Fruit fly (Drosophila melanogaster): ENCODE measurements around the gene trol.

trol gene

DNA sequence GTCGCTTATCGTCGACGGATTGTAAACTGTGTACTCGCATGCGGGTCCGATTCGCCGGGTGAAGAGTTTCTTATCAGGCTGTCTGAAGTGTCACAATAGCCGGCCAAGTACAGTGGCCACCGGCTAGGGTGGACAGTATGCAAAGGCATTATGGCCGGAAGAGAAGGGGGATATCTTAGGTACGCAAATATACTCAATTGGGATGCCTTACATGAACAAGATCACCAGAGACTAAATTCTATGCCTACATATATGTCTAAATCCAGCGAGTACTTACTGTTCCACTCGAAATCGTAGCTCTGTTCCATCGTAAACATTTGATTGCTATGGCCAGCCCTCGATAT, 48.5 kb upstream of the trol start (continued):
- TF ChIP-seq CG8924 (tag; optimal IDR thresholded peaks at IDR 0.05) (peak; percentile 85), Optix (GFP tag; IDR thresholded peaks at IDR 0.05) (peak; percentile 93), NK7.1 (GFP tag; optimal IDR thresholded peaks at IDR 0.05) (peak; percentile 86), Opbp (GFP tag; IDR thresholded peaks at IDR 0.05; ENCODE audit: partially characterized antibody) (no peak), CG13424 (tag; optimal IDR thresholded peaks at IDR 0.05) (peak; percentile 86), D19B (GFP tag; optimal IDR thresholded peaks at IDR 0.05) (peak; percentile 85), mld (GFP tag; IDR thresholded peaks at IDR 0.05; ENCODE audit: partially characterized antibody) (no peak), Sox102F (GFP tag; optimal IDR thresholded peaks at IDR 0.05) (peak; percentile 87), tup (GFP tag; optimal IDR thresholded peaks at IDR 0.05) (peak; percentile 74), B-H2 (GFP tag; optimal IDR thresholded peaks at IDR 0.05) (peak; percentile 35), CG1603 (tag; optimal IDR thresholded peaks at IDR 0.05) (peak; percentile 94), CG33557 (GFP tag; optimal IDR thresholded peaks at IDR 0.05) (no peak), CG4282 (GFP tag; optimal IDR thresholded peaks at IDR 0.05) (peak; percentile 55), dmrt99B (tag; optimal IDR thresholded peaks at IDR 0.05) (peak; percentile 92), Ravus (GFP tag; IDR thresholded peaks at IDR 0.05) (peak; percentile 82), Sry-β (GFP tag; optimal IDR thresholded peaks at IDR 0.05) (no peak), D19A (tag; optimal IDR thresholded peaks at IDR 0.05) (peak; percentile 78), Nf-YA (GFP tag; IDR thresholded peaks at IDR 0.05) (peak; percentile 87), insv (GFP tag; optimal IDR thresholded peaks at IDR 0.05) (no peak), Fer1 (GFP tag; optimal IDR thresholded peaks at IDR 0.05) (peak; percentile 95), ac (GFP tag; optimal IDR thresholded peaks at IDR 0.05) (peak; percentile 36), zfh1 (GFP tag; IDR thresholded peaks at IDR 0.05) (peak; percentile 95), seq (GFP tag; IDR thresholded peaks at IDR 0.05) (peak; percentile 91), phol (tag; optimal IDR thresholded peaks at IDR 0.05) (peak; percentile 80), Lhr (GFP tag; optimal IDR thresholded peaks at IDR 0.05) (no peak), ind (GFP tag; optimal IDR thresholded peaks at IDR 0.05) (peak; percentile 97), bsh (GFP tag; optimal IDR thresholded peaks at IDR 0.05) (peak; percentile 48 to 78), YL-1 (GFP tag; optimal IDR thresholded peaks at IDR 0.05) (peak; percentile 47), CG6654 (GFP tag; optimal IDR thresholded peaks at IDR 0.05) (peak; percentile 71), CHES-1-like (GFP tag; optimal IDR thresholded peaks at IDR 0.05) (peak; percentile 94), Hr3 (GFP tag; optimal IDR thresholded peaks at IDR 0.05) (peak; percentile 84), chinmo (GFP tag; IDR thresholded peaks at IDR 0.05; ENCODE audit: partially characterized antibody) (no peak), Dfd (GFP tag; optimal IDR thresholded peaks at IDR 0.05) (no peak), chif (GFP tag; optimal IDR thresholded peaks at IDR 0.05) (peak; percentile 86 to 87), CG1602 (GFP tag; optimal IDR thresholded peaks at IDR 0.05) (peak; percentile 82), Asciz (GFP tag; optimal IDR thresholded peaks at IDR 0.05) (peak; percentile 76), Aef1 (GFP tag; IDR thresholded peaks at IDR 0.05) (peak; percentile 95), CG2116 (GFP tag; optimal IDR thresholded peaks at IDR 0.05) (peak; percentile 23), Bdp1 (GFP tag; optimal IDR thresholded peaks at IDR 0.05) (peak; percentile 73), CG13123 (GFP tag; optimal IDR thresholded peaks at IDR 0.05) (peak; percentile 80), pb (GFP tag; optimal IDR thresholded peaks at IDR 0.05) (peak; percentile 91), fd102C (GFP tag; optimal IDR thresholded peaks at IDR 0.05) (no peak), Hr78 (GFP tag; optimal IDR thresholded peaks at IDR 0.05) (peak in 1 of 2 experiments; percentile 59), CrebB (tag; optimal IDR thresholded peaks at IDR 0.05) (peak; percentile 84), CG4730 (GFP tag; IDR thresholded peaks at IDR 0.05) (peak; percentile 93), CG7372 (GFP tag; IDR thresholded peaks at IDR 0.05) (peak; percentile 91), BtbVII (GFP tag; optimal IDR thresholded peaks at IDR 0.05) (peak; percentile 93), gsb (GFP tag; IDR thresholded peaks at IDR 0.05) (peak; percentile 90), CG14667 (GFP tag; IDR thresholded peaks at IDR 0.05) (peak; percentile 93), CG18764 (GFP tag; optimal IDR thresholded peaks at IDR 0.05) (peak; percentile 76), emc (GFP tag; optimal IDR thresholded peaks at IDR 0.05) (peak; percentile 92)
